Fruit fly (Drosophila melanogaster): ENCODE results near the gene CG14926.
A peak's percentile ranks its signal among the peaks of the same experiment; 100 is the strongest.

Gene CG14926

dm6 chr2L:11358448-11359099 is 15.5 kb upstream of the CG14926 start, which contains the start of gene salr:
TSS of gene salr (plus strand) at chr2L:11358873.
- TF ChIP-seq Eip93F (GFP tag; optimal IDR thresholded peaks at IDR 0.05) (no peak), CG6163 (GFP tag; IDR thresholded peaks at IDR 0.05) (peak; percentile 3; the same call in 1 of the 3 replicates), Met (GFP tag; optimal IDR thresholded peaks at IDR 0.05) (no peak), ss (GFP tag; optimal IDR thresholded peaks at IDR 0.05) (peak; percentile 42 to 82), CG10631 (GFP tag; optimal IDR thresholded peaks at IDR 0.05) (no peak), CG3919 (GFP tag; optimal IDR thresholded peaks at IDR 0.05) (peak; percentile 35), Hr38 (GFP tag; optimal IDR thresholded peaks at IDR 0.05) (no peak), Hr4 (GFP tag; optimal IDR thresholded peaks at IDR 0.05) (no peak), CG34406 (GFP tag; optimal IDR thresholded peaks at IDR 0.05) (peak; percentile 37), Smox (GFP tag; optimal IDR thresholded peaks at IDR 0.05) (no peak), CG32006 (GFP tag; optimal IDR thresholded peaks at IDR 0.05) (peak; percentile 36), CG8119 (GFP tag; IDR thresholded peaks at IDR 0.05) (no peak; the same call in 1 of the 3 replicates), Ets96B (tag; optimal IDR thresholded peaks at IDR 0.05) (peak; percentile 74), CG9139 (GFP tag; optimal IDR thresholded peaks at IDR 0.05) (peak; percentile 53), Sox102F (GFP tag; optimal IDR thresholded peaks at IDR 0.05) (no peak), Sox15 (GFP tag; optimal IDR thresholded peaks at IDR 0.05) (no peak), pdm3 (GFP tag; optimal IDR thresholded peaks at IDR 0.05) (peak; percentile 21), salr (GFP tag; optimal IDR thresholded peaks at IDR 0.05) (peak; percentile 91 to 96), achi (GFP tag; optimal IDR thresholded peaks at IDR 0.05) (peak; percentile 37), dac (GFP tag; optimal IDR thresholded peaks at IDR 0.05) (peak; percentile 35), dsx (GFP tag; optimal IDR thresholded peaks at IDR 0.05; ENCODE audit: poor library complexity, severe bottlenecking) (peak; percentile 45), Hr39 (GFP tag; optimal IDR thresholded peaks at IDR 0.05) (no peak), spab (GFP tag; optimal IDR thresholded peaks at IDR 0.05) (peak; percentile 70), CG1621 (tag; optimal IDR thresholded peaks at IDR 0.05) (peak; percentile 77), CG11902 (GFP tag; optimal IDR thresholded peaks at IDR 0.05) (no peak), Sox14 (GFP tag; optimal IDR thresholded peaks at IDR 0.05) (no peak), fd59A (GFP tag; optimal IDR thresholded peaks at IDR 0.05) (peak; percentile 41), CG7368 (GFP tag; optimal IDR thresholded peaks at IDR 0.05) (no peak), lz (GFP tag; optimal IDR thresholded peaks at IDR 0.05) (no peak), CG8319 (GFP tag; optimal IDR thresholded peaks at IDR 0.05) (no peak), CG16779 (tag; optimal IDR thresholded peaks at IDR 0.05) (peak; percentile 49), esn (GFP tag; optimal IDR thresholded peaks at IDR 0.05) (no peak), CG15336 (GFP tag; IDR thresholded peaks at IDR 0.05) (no peak), CG31627 (GFP tag; optimal IDR thresholded peaks at IDR 0.05) (no peak), topi (GFP tag; optimal IDR thresholded peaks at IDR 0.05) (no peak), CG6808 (GFP tag; optimal IDR thresholded peaks at IDR 0.05) (peak; percentile 68), Lpt (GFP tag; optimal IDR thresholded peaks at IDR 0.05) (peak; percentile 34), CG8632 (GFP tag; optimal IDR thresholded peaks at IDR 0.05) (no peak), net (GFP tag; optimal IDR thresholded peaks at IDR 0.05) (peak; percentile 68), CG3032 (tag; optimal IDR thresholded peaks at IDR 0.05) (no peak), CG6792 (GFP tag; optimal IDR thresholded peaks at IDR 0.05) (no peak), CG4318 (GFP tag; optimal IDR thresholded peaks at IDR 0.05) (no peak), Eip78C (GFP tag) (peak; percentile 26), fkh (GFP tag; optimal IDR thresholded peaks at IDR 0.05) (peak; percentile 0), CG11762 (GFP tag; optimal IDR thresholded peaks at IDR 0.05; ENCODE audit: insufficient read depth) (peak; percentile 42), Gug (GFP tag; IDR thresholded peaks at IDR 0.05) (peak; percentile 26; the same call in 1 of the 2 replicates), vri (GFP tag; optimal IDR thresholded peaks at IDR 0.05) (no peak), acj6 (GFP tag; optimal IDR thresholded peaks at IDR 0.05) (no peak), CG11294 (GFP tag; IDR thresholded peaks at IDR 0.05) (no peak), CG10669 (GFP tag; optimal IDR thresholded peaks at IDR 0.05) (peak; percentile 69), Blimp-1 (GFP tag; optimal IDR thresholded peaks at IDR 0.05) (no peak)

All from whole organism, prepupa.